Fruit fly (Drosophila melanogaster): ENCODE results near the gene Gapdh2.

The Gapdh2 gene

DNA sequence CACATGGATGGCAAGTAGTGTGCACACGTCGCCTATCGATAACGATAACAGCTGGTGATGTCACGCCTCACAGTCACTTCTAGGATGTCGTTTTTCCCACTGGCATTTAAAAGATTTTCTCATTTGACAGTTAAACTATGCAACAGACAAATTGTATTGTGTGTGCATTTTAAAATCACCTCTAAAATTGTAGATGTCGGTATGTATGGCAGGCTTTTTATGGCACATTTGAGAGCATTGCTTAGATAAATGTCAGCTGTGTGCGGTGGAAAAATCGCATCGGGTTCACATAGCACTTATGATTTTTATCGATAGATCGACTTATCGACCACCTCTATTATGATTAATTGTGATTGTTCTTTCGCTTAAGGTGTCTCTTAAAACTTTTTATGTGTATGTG lies 23.8 kb upstream of the Gapdh2 start, which contains the start of the genes ArgRS and CG8578 (continued):
- TF ChIP-seq CG12769 (tag; optimal IDR thresholded peaks at IDR 0.05) (no peak), CG2116 (GFP tag; optimal IDR thresholded peaks at IDR 0.05) (peak; percentile 68), stc (GFP tag; IDR thresholded peaks at IDR 0.05) (peak; percentile 60; the same call in 1 of the 2 replicates), CG6854 (GFP tag; optimal IDR thresholded peaks at IDR 0.05) (no peak), Vsx1 (GFP tag; optimal IDR thresholded peaks at IDR 0.05) (no peak), gro (GFP tag; optimal IDR thresholded peaks at IDR 0.05) (peak; percentile 84), B-H2 (GFP tag; optimal IDR thresholded peaks at IDR 0.05) (peak; percentile 13), CG8924 (tag; optimal IDR thresholded peaks at IDR 0.05) (peak; percentile 60), Mrtf (GFP tag; IDR thresholded peaks at IDR 0.05) (no peak), Poxn (GFP tag; IDR thresholded peaks at IDR 0.05) (no peak), CG10431 (GFP tag; optimal IDR thresholded peaks at IDR 0.05) (no peak), CG4282 (GFP tag; optimal IDR thresholded peaks at IDR 0.05) (no peak), eyg (GFP tag; optimal IDR thresholded peaks at IDR 0.05) (no peak), onecut (GFP tag; IDR thresholded peaks at IDR 0.05) (peak; percentile 39), Blimp-1 (GFP tag; optimal IDR thresholded peaks at IDR 0.05) (no peak), fu2 (GFP tag; optimal IDR thresholded peaks at IDR 0.05) (peak; percentile 38), sob (GFP tag; IDR thresholded peaks at IDR 0.05) (peak; percentile 48), lmd (GFP tag; IDR thresholded peaks at IDR 0.05) (peak; percentile 70), CG9609 (GFP tag; optimal IDR thresholded peaks at IDR 0.05) (peak; percentile 6), exex (tag; optimal IDR thresholded peaks at IDR 0.05) (peak; percentile 29), dpn (GFP tag; optimal IDR thresholded peaks at IDR 0.05) (peak; percentile 62 to 88), H2.0 (GFP tag; IDR thresholded peaks at IDR 0.05) (no peak), dati (GFP tag; IDR thresholded peaks at IDR 0.05) (no peak), CG32772 (GFP tag; IDR thresholded peaks at IDR 0.05) (no peak; the same call in 1 of the 2 replicates), dysf (GFP tag; IDR thresholded peaks at IDR 0.05) (peak; percentile 84; the same call in 1 of the 3 replicates), CG14965 (GFP tag; optimal IDR thresholded peaks at IDR 0.05; ENCODE audit: borderline replicate concordance) (no peak), Eip74EF (GFP tag; optimal IDR thresholded peaks at IDR 0.05) (peak in 1 of 2 experiments; percentile 38), kni (GFP tag; optimal IDR thresholded peaks at IDR 0.05) (no peak), amos (GFP tag; IDR thresholded peaks at IDR 0.05; ENCODE audit: partially characterized antibody) (peak; percentile 72; the same call in 1 of the 2 replicates), klu (GFP tag; IDR thresholded peaks at IDR 0.05) (no peak; the same call in 1 of the 2 replicates), CG17186 (GFP tag; optimal IDR thresholded peaks at IDR 0.05) (peak; percentile 66), Mad (GFP tag; optimal IDR thresholded peaks at IDR 0.05) (no peak), zfh2 (GFP tag; optimal IDR thresholded peaks at IDR 0.05) (peak; percentile 70), Hr39 (optimal IDR thresholded peaks at IDR 0.05) (no peak), CG31365 (tag; optimal IDR thresholded peaks at IDR 0.05) (no peak), Ptx1 (GFP tag; IDR thresholded peaks at IDR 0.05) (peak; percentile 86), CG10462 (GFP tag; optimal IDR thresholded peaks at IDR 0.05) (no peak), tgo (GFP tag; IDR thresholded peaks at IDR 0.05) (peak; percentile 75; the same call in 2 of the 3 replicates), CG6765 (GFP tag; optimal IDR thresholded peaks at IDR 0.05) (no peak), CG10147 (GFP tag; optimal IDR thresholded peaks at IDR 0.05) (no peak), CG1024 (GFP tag; IDR thresholded peaks at IDR 0.05) (0 out of 2 replicates have a peak, but pooled peaks have one; percentile 34), CG7786 (GFP tag; optimal IDR thresholded peaks at IDR 0.05) (peak; percentile 43), CG18764 (GFP tag; optimal IDR thresholded peaks at IDR 0.05) (no peak), grn (GFP tag; optimal IDR thresholded peaks at IDR 0.05) (no peak), Ada2b (GFP tag; IDR thresholded peaks at IDR 0.05) (no peak), Ssrp (tag; optimal IDR thresholded peaks at IDR 0.05) (no peak), otp (GFP tag; IDR thresholded peaks at IDR 0.05) (no peak), CG11560 (tag; IDR thresholded peaks at IDR 0.05) (no peak), cato (GFP tag; optimal IDR thresholded peaks at IDR 0.05; ENCODE audit: borderline replicate concordance) (no peak), Dll (GFP tag; IDR thresholded peaks at IDR 0.05; ENCODE audit: partially characterized antibody) (peak; percentile 85), jumu (GFP tag; optimal IDR thresholded peaks at IDR 0.05) (peak; percentile 90)
